Fruit fly (Drosophila melanogaster): ENCODE results near the gene ICA69.

Gene ICA69

DNA sequence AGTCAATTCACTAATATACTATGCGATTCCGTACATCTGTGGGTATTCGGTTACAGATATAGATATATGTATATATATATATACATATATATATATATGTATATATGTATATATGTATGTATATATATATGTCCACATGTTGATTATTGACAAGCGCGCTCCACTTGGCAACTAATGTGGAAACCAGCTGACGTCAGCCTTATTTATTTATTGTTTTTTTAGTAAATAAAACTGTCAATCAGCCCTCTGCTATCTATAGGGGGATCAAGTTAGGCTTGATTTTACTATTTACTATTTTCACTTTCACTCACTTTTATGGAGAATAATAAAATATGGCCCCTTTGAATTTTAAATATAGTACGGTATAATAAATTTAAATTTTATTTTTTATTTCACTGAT is 43.7 kb downstream of the ICA69 start:
- TF ChIP-seq psq (GFP tag; optimal IDR thresholded peaks at IDR 0.05) (no peak), GATAd (GFP tag; optimal IDR thresholded peaks at IDR 0.05) (no peak), Dfd (GFP tag; optimal IDR thresholded peaks at IDR 0.05) (no peak), Hr78 (GFP tag; optimal IDR thresholded peaks at IDR 0.05) (no peak), Hr83 (GFP tag; optimal IDR thresholded peaks at IDR 0.05; ENCODE audit: poor library complexity, severe bottlenecking) (no peak), Dif (GFP tag; optimal IDR thresholded peaks at IDR 0.05; ENCODE audit: partially characterized antibody) (no peak)

DNA sequence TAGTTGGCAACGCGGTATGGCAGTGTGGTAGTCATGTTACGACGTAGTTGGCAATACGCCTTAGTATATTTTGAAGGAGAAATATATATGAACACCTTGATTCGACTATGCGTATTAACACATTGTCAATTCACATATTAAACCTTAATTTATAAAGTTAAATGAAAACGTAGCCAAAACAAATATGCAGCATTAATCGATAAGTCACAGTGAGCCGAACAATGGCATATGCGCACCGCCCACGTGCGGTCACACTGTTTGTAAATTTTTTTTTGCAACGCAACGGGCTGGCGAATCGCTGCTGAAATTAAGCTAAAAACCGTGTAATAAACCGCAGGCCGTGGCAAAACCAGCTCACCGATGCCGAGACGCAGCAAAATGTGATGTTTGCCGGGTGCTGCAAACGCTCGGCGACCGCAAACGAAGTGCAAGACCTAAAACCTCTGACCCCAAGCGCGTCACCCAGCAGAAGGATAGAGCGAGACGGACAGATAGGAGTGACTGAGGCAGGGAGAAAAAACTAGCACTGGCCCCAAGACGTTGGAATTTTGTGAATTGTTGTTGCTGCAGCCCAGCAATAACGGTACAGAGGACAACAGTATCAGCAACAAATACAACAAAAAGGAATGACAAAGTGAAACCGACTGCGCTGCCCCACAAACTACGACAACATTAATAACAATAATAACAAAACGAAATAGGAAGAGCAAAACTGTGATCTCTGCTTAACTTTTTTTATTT is 44.5 kb downstream of the ICA69 start:
- TF ChIP-seq CG9705 (GFP tag; optimal IDR thresholded peaks at IDR 0.05), result no peak
- TF ChIP-seq Rel (GFP tag; optimal IDR thresholded peaks at IDR 0.05), result no peak
- TF ChIP-seq Rel (tag; optimal IDR thresholded peaks at IDR 0.05), result peak; percentile 79
- peak; percentile 84 for TF ChIP-seq Myc (optimal IDR thresholded peaks at IDR 0.05)
- TF ChIP-seq Sp1 (GFP tag; optimal IDR thresholded peaks at IDR 0.05), result peak; percentile 5
- peak; percentile 17 for TF ChIP-seq br (GFP tag; optimal IDR thresholded peaks at IDR 0.05)
- TF ChIP-seq Dfd (GFP tag; optimal IDR thresholded peaks at IDR 0.05), result no peak
- TF ChIP-seq fru (GFP tag; optimal IDR thresholded peaks at IDR 0.05), result no peak
- no peak for TF ChIP-seq lola (GFP tag; optimal IDR thresholded peaks at IDR 0.05)
- no peak for TF ChIP-seq Mio (GFP tag; optimal IDR thresholded peaks at IDR 0.05)
- no peak for TF ChIP-seq sage (GFP tag; optimal IDR thresholded peaks at IDR 0.05)
- TF ChIP-seq OdsH (GFP tag; optimal IDR thresholded peaks at IDR 0.05), result no peak

DNA sequence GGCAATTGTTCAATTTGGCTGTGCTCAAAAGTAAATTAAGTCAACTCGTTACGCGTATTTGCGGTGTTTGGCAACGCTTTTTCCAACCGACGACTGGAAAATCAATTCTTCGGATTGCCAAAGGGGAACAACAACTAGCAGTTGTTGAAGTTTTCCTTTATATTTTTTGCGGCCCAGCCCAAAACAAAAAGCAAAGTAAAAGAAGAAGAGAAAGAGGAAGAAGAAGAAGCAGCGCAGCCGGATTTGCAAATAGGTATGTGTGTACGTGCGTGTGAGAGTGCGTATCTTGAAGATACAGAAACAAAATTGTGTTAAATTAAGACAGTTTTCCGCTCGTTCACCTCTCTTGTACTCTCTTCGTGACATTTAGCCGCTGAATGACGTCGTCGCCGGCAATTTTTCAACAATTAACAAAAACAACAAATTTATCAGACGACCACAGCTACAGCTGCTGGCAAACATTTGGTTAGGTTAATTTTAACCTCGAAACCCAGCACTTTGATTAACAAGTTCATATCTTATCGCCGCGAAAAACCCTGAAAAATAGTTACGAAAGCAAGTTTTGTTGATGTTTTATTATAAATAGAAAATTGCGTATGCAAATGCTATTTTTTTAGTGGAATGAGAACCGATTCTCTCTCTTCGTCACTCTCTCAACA is 45.2 kb downstream of the ICA69 start:
- no peak for TF ChIP-seq Dfd (GFP tag; optimal IDR thresholded peaks at IDR 0.05)
- TF ChIP-seq br (GFP tag; optimal IDR thresholded peaks at IDR 0.05), result no peak
- TF ChIP-seq Dif (GFP tag; optimal IDR thresholded peaks at IDR 0.05; ENCODE audit: partially characterized antibody), result no peak
- no peak for TF ChIP-seq woc (GFP tag; optimal IDR thresholded peaks at IDR 0.05)
- TF ChIP-seq jim (GFP tag; optimal IDR thresholded peaks at IDR 0.05), result no peak
- TF ChIP-seq lola (GFP tag; optimal IDR thresholded peaks at IDR 0.05), result no peak
- no peak for TF ChIP-seq GATAd (GFP tag; optimal IDR thresholded peaks at IDR 0.05)
- no peak for TF ChIP-seq h (GFP tag; optimal IDR thresholded peaks at IDR 0.05)
- TF ChIP-seq psq (GFP tag; optimal IDR thresholded peaks at IDR 0.05), result no peak
- no peak for TF ChIP-seq dmrt93B (GFP tag; optimal IDR thresholded peaks at IDR 0.05)
- no peak for TF ChIP-seq N (GFP tag; optimal IDR thresholded peaks at IDR 0.05)
- no peak for TF ChIP-seq sv (GFP tag; optimal IDR thresholded peaks at IDR 0.05)
- no peak for TF ChIP-seq Hr78 (GFP tag; optimal IDR thresholded peaks at IDR 0.05)
- no peak for TF ChIP-seq Rel (GFP tag; optimal IDR thresholded peaks at IDR 0.05)
- TF ChIP-seq Rel (tag; optimal IDR thresholded peaks at IDR 0.05), result no peak
- TF ChIP-seq dl (GFP tag; optimal IDR thresholded peaks at IDR 0.05; ENCODE audit: insufficient read depth in 1 of 2, partially characterized antibody in 2 of 2), result no peak

DNA sequence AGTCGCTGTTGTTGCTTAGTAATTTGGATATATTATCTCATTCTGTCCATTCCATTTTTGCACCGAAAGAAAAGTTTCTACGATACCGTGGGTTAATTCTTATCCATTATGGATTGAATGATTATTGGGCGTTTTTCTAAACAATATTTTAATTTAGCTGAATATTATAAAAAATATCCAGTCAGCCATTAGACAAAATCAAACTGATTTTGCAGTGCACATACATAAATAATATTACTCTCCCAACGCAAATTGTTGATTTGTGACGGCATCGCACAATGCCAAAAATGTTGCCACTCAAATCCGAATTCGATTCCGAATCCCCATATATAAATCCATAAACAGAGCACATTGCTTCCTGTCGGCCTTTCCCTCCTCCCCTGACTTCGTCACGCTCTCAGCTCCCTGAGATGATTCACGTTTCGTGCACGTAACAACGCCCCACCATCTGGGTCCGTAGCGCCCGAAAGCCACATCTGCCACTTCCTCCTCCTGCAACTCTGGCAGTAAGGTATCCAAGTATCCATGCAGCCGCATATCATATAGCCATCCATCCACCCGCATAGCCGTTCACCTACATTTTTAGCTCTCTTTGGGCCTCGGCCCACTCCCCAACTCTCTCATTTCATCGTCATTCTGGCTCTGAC is 45.8 kb downstream of the ICA69 start:
- TF ChIP-seq N (GFP tag; optimal IDR thresholded peaks at IDR 0.05), result no peak
- peak; percentile 73 for TF ChIP-seq h (GFP tag; optimal IDR thresholded peaks at IDR 0.05)
- peak; percentile 77 for TF ChIP-seq rgr (GFP tag; optimal IDR thresholded peaks at IDR 0.05)
- no peak for TF ChIP-seq Myc (optimal IDR thresholded peaks at IDR 0.05)
- TF ChIP-seq HLH106 (tag; optimal IDR thresholded peaks at IDR 0.05), result peak; percentile 64
- peak in 1 of 2 experiments; percentile 68 for TF ChIP-seq foxo (GFP tag; optimal IDR thresholded peaks at IDR 0.05)
- TF ChIP-seq Vsx2 (GFP tag; optimal IDR thresholded peaks at IDR 0.05; ENCODE audit: partially characterized antibody), result no peak
- TF ChIP-seq br (GFP tag; optimal IDR thresholded peaks at IDR 0.05), result peak; percentile 47
- TF ChIP-seq GATAd (GFP tag; optimal IDR thresholded peaks at IDR 0.05), result no peak
- TF ChIP-seq Jra (GFP tag; optimal IDR thresholded peaks at IDR 0.05), result no peak
- no peak for TF ChIP-seq Dif (GFP tag; optimal IDR thresholded peaks at IDR 0.05; ENCODE audit: partially characterized antibody)
- TF ChIP-seq Hnf4 (GFP tag; optimal IDR thresholded peaks at IDR 0.05), result no peak
- no peak for TF ChIP-seq Mio (GFP tag; optimal IDR thresholded peaks at IDR 0.05)
- TF ChIP-seq lola (GFP tag; optimal IDR thresholded peaks at IDR 0.05), result no peak
- no peak for TF ChIP-seq psq (GFP tag; optimal IDR thresholded peaks at IDR 0.05)
- no peak for TF ChIP-seq Hr78 (GFP tag; optimal IDR thresholded peaks at IDR 0.05)
- no peak for TF ChIP-seq Abd-B (GFP tag; optimal IDR thresholded peaks at IDR 0.05)
- TF ChIP-seq pan (optimal IDR thresholded peaks at IDR 0.05), result no peak
- no peak for TF ChIP-seq CG32264 (GFP tag; optimal IDR thresholded peaks at IDR 0.05)
- no peak for TF ChIP-seq dl (GFP tag; optimal IDR thresholded peaks at IDR 0.05; ENCODE audit: insufficient read depth in 1 of 2, partially characterized antibody in 2 of 2)
- peak; percentile 19 for TF ChIP-seq dmrt93B (GFP tag; optimal IDR thresholded peaks at IDR 0.05)
- TF ChIP-seq brk (GFP tag; optimal IDR thresholded peaks at IDR 0.05), result peak; percentile 38
- TF ChIP-seq dsf (GFP tag; optimal IDR thresholded peaks at IDR 0.05; ENCODE audit: borderline replicate concordance), result no peak
- TF ChIP-seq Dfd (GFP tag; optimal IDR thresholded peaks at IDR 0.05), result no peak
- TF ChIP-seq woc (GFP tag; optimal IDR thresholded peaks at IDR 0.05), result peak; percentile 31
- TF ChIP-seq sv (GFP tag; optimal IDR thresholded peaks at IDR 0.05), result peak; percentile 53
- no peak for TF ChIP-seq sage (GFP tag; optimal IDR thresholded peaks at IDR 0.05)
- TF ChIP-seq tai (GFP tag; optimal IDR thresholded peaks at IDR 0.05), result no peak
- TF ChIP-seq Hr83 (GFP tag; optimal IDR thresholded peaks at IDR 0.05; ENCODE audit: poor library complexity, severe bottlenecking), result no peak
- no peak for TF ChIP-seq CG9705 (GFP tag; optimal IDR thresholded peaks at IDR 0.05)
- TF ChIP-seq ey (GFP tag; optimal IDR thresholded peaks at IDR 0.05), result peak; percentile 61
- peak; percentile 41 for TF ChIP-seq Sp1 (GFP tag; optimal IDR thresholded peaks at IDR 0.05)
